Fruit fly (Drosophila melanogaster): ENCODE results near the gene CG11076.
A peak's percentile ranks its signal among the peaks of the same experiment; 100 is the strongest.

CG11076 gene

dm6 chr4:1053653-1054163 is 22.2 kb upstream of the CG11076 start, which contains the start of gene CaMKII (continued):
- TF ChIP-seq Nf-YC (tag; optimal IDR thresholded peaks at IDR 0.05) (peak; percentile 61), lilli (GFP tag; optimal IDR thresholded peaks at IDR 0.05) (peak; percentile 30), Tbp (GFP tag; optimal IDR thresholded peaks at IDR 0.05) (no peak), CG6854 (GFP tag; optimal IDR thresholded peaks at IDR 0.05) (no peak), ftz-f1 (GFP tag; optimal IDR thresholded peaks at IDR 0.05) (no peak), corto (GFP tag; optimal IDR thresholded peaks at IDR 0.05) (no peak), Doc2 (GFP tag; IDR thresholded peaks at IDR 0.05) (no peak), ATbp (GFP tag; optimal IDR thresholded peaks at IDR 0.05) (no peak), YL-1 (GFP tag; optimal IDR thresholded peaks at IDR 0.05) (no peak), cad (GFP tag; optimal IDR thresholded peaks at IDR 0.05) (no peak), BtbVII (GFP tag; optimal IDR thresholded peaks at IDR 0.05) (no peak), CG4328 (GFP tag; optimal IDR thresholded peaks at IDR 0.05) (no peak), odd (GFP tag; optimal IDR thresholded peaks at IDR 0.05) (peak; percentile 17), inv (GFP tag; IDR thresholded peaks at IDR 0.05; ENCODE audit: partially characterized antibody) (no peak), onecut (GFP tag; IDR thresholded peaks at IDR 0.05) (peak; percentile 22; the same call in 1 of the 2 replicates), CG18764 (GFP tag; optimal IDR thresholded peaks at IDR 0.05) (peak; percentile 15), CG10462 (GFP tag; optimal IDR thresholded peaks at IDR 0.05) (no peak), ap (GFP tag; IDR thresholded peaks at IDR 0.05) (no peak), fru (optimal IDR thresholded peaks at IDR 0.05) (no peak), CG16815 (GFP tag; optimal IDR thresholded peaks at IDR 0.05) (no peak), CG9797 (GFP tag; optimal IDR thresholded peaks at IDR 0.05) (no peak), CG33213 (GFP tag; optimal IDR thresholded peaks at IDR 0.05) (peak; percentile 45), zf30C (GFP tag; optimal IDR thresholded peaks at IDR 0.05) (no peak), CG11723 (GFP tag; optimal IDR thresholded peaks at IDR 0.05) (peak; percentile 59), CG3065 (GFP tag; optimal IDR thresholded peaks at IDR 0.05) (no peak), CTCF (GFP tag; optimal IDR thresholded peaks at IDR 0.05) (no peak), zfh1 (GFP tag; IDR thresholded peaks at IDR 0.05) (no peak), CG6272 (GFP tag; IDR thresholded peaks at IDR 0.05) (no peak), CG7372 (GFP tag; IDR thresholded peaks at IDR 0.05) (no peak), CG15073 (GFP tag; optimal IDR thresholded peaks at IDR 0.05) (no peak), toy (GFP tag; IDR thresholded peaks at IDR 0.05) (no peak), hkb (optimal IDR thresholded peaks at IDR 0.05) (no peak), hkb (GFP tag; IDR thresholded peaks at IDR 0.05) (peak; percentile 47; the same call in 1 of the 2 replicates), Pdp1 (GFP tag; optimal IDR thresholded peaks at IDR 0.05) (no peak), bcd (GFP tag; optimal IDR thresholded peaks at IDR 0.05) (no peak), Sox102F (GFP tag; optimal IDR thresholded peaks at IDR 0.05) (no peak), Vsx1 (GFP tag; optimal IDR thresholded peaks at IDR 0.05) (no peak), so (GFP tag; IDR thresholded peaks at IDR 0.05) (no peak), fd64A (GFP tag; optimal IDR thresholded peaks at IDR 0.05) (no peak), sna (GFP tag; IDR thresholded peaks at IDR 0.05; ENCODE audit: partially characterized antibody) (no peak), Side (GFP tag; optimal IDR thresholded peaks at IDR 0.05) (no peak), dpn (GFP tag; optimal IDR thresholded peaks at IDR 0.05) (peak in 1 of 2 experiments; percentile 19), CG33557 (GFP tag; optimal IDR thresholded peaks at IDR 0.05) (peak; percentile 14), Lpt (GFP tag; optimal IDR thresholded peaks at IDR 0.05) (no peak), luna (GFP tag; optimal IDR thresholded peaks at IDR 0.05) (no peak), HLHmδ (GFP tag; optimal IDR thresholded peaks at IDR 0.05) (no peak), jing (GFP tag; optimal IDR thresholded peaks at IDR 0.05) (no peak), Dad (GFP tag; optimal IDR thresholded peaks at IDR 0.05) (no peak), sisA (GFP tag; IDR thresholded peaks at IDR 0.05) (no peak), Neu2 (GFP tag; optimal IDR thresholded peaks at IDR 0.05; ENCODE audit: borderline replicate concordance) (no peak), CG9215 (GFP tag; IDR thresholded peaks at IDR 0.05) (no peak), Camta (GFP tag; optimal IDR thresholded peaks at IDR 0.05) (no peak), dm (GFP tag; optimal IDR thresholded peaks at IDR 0.05) (no peak)

Data from whole organism, embryonic.